Worm (Caenorhabditis elegans): Measurements from ENCODE around the gene C13B9.2.

Gene C13B9.2

ce11 chrIII:6606022-6606467 is 14.0 kb upstream of the C13B9.2 start (continued):
- peak; percentile 74 for TF ChIP-seq pbrm-1 (GFP tag; IDR thresholded peaks at IDR 0.05)
- peak; percentile 74 for TF ChIP-seq dpff-1 (tag; optimal IDR thresholded peaks at IDR 0.05)
- no peak for TF ChIP-seq lag-1 (GFP tag; IDR thresholded peaks at IDR 0.05)
- no peak for TF ChIP-seq ceh-91 (GFP tag; IDR thresholded peaks at IDR 0.05)
- peak in 1 of 3 experiments; percentile 69 for TF ChIP-seq lin-35 (GFP tag; optimal IDR thresholded peaks at IDR 0.05)
- TF ChIP-seq zfh-2 (GFP tag; conservative IDR thresholded peaks at IDR 0.05) = peak; percentile 68
- TF ChIP-seq atf-7 (tag; optimal IDR thresholded peaks at IDR 0.05) = peak; percentile 44
- TF ChIP-seq let-607 (tag; optimal IDR thresholded peaks at IDR 0.05) = peak; percentile 26 to 79
- TF ChIP-seq nfya-2 (GFP tag; IDR thresholded peaks at IDR 0.05) = no peak
- TF ChIP-seq hmg-1.2 (GFP tag; IDR thresholded peaks at IDR 0.05) = peak; percentile 83
- peak; percentile 27 for TF ChIP-seq T26A5.8 (tag; optimal IDR thresholded peaks at IDR 0.05)
- no peak for TF ChIP-seq nhr-179 (tag; optimal IDR thresholded peaks at IDR 0.05)
- peak; percentile 24 for TF ChIP-seq unc-130 (GFP tag; optimal IDR thresholded peaks at IDR 0.05)
- no peak for TF ChIP-seq bed-2 (GFP tag; IDR thresholded peaks at IDR 0.05)
- TF ChIP-seq F23B12.7 (tag; optimal IDR thresholded peaks at IDR 0.05; ENCODE audit: insufficient read depth) = no peak
- peak; percentile 53 for TF ChIP-seq F33H1.4 (GFP tag; IDR thresholded peaks at IDR 0.05)
- TF ChIP-seq ccch-3 (GFP tag; optimal IDR thresholded peaks at IDR 0.05) = no peak
- peak; percentile 51 for TF ChIP-seq ztf-18 (tag; optimal IDR thresholded peaks at IDR 0.05)
- no peak for TF ChIP-seq F37B4.10 (GFP tag; IDR thresholded peaks at IDR 0.05)
- TF ChIP-seq hmg-20 (GFP tag; IDR thresholded peaks at IDR 0.05) = no peak
- TF ChIP-seq F57A8.1 (GFP tag; optimal IDR thresholded peaks at IDR 0.05) = no peak
- no peak for TF ChIP-seq unc-62 (GFP tag; optimal IDR thresholded peaks at IDR 0.05)
- no peak for TF ChIP-seq pha-4 (tag; optimal IDR thresholded peaks at IDR 0.05)
- no peak for TF ChIP-seq rpc-1 (optimal IDR thresholded peaks at IDR 0.05)
- no peak for TF ChIP-seq rpc-1 (tag; optimal IDR thresholded peaks at IDR 0.05)
- peak; percentile 86 for TF ChIP-seq Y95B8A.8 (GFP tag; IDR thresholded peaks at IDR 0.05)
- peak; percentile 72 for TF ChIP-seq dox-1 (GFP tag; IDR thresholded peaks at IDR 0.05)
- TF ChIP-seq die-1 (tag; optimal IDR thresholded peaks at IDR 0.05) = peak; percentile 54
- peak; percentile 78 for TF ChIP-seq K12H6.12 (tag; optimal IDR thresholded peaks at IDR 0.05)
- TF ChIP-seq hlh-26 (GFP tag; conservative IDR thresholded peaks at IDR 0.05) = no peak
- no peak; the same call in 1 of the 2 replicates for TF ChIP-seq hsf-1 (GFP tag; IDR thresholded peaks at IDR 0.05)
- peak; percentile 29 for TF ChIP-seq efl-1 (GFP tag; optimal IDR thresholded peaks at IDR 0.05)
- TF ChIP-seq nhr-120 (GFP tag; IDR thresholded peaks at IDR 0.05) = 0 out of 2 replicates have a peak, but pooled peaks have one; percentile 56
- no peak for TF ChIP-seq sdz-38 (tag; optimal IDR thresholded peaks at IDR 0.05)
- TF ChIP-seq nfya-1 (tag; optimal IDR thresholded peaks at IDR 0.05; ENCODE audit: borderline replicate concordance, insufficient read depth) = no peak
- no peak for TF ChIP-seq ceh-58 (GFP tag; IDR thresholded peaks at IDR 0.05)
- no peak for TF ChIP-seq tbx-9 (tag; optimal IDR thresholded peaks at IDR 0.05; ENCODE audit: borderline replicate concordance)
- peak; percentile 96 for TF ChIP-seq cebp-1 (GFP tag; IDR thresholded peaks at IDR 0.05)
- TF ChIP-seq cebp-1 (tag; optimal IDR thresholded peaks at IDR 0.05) = peak; percentile 99
- TF ChIP-seq gei-17 (GFP tag; optimal IDR thresholded peaks at IDR 0.05) = peak; percentile 56
- TF ChIP-seq ztf-3 (GFP tag; optimal IDR thresholded peaks at IDR 0.05) = no peak
- no peak for TF ChIP-seq hlh-12 (tag; optimal IDR thresholded peaks at IDR 0.05)
